Worm (Caenorhabditis elegans) whole organism, early embryonic: Measurements from ENCODE around the gene snt-1.
"Not testable (repeated sequence)": the region's sequence is repeated elsewhere in the genome, so short reads cannot be mapped to it uniquely, and the experiment has no call there.

ENCODE experiments used
- B0310.2 ChIP-seq: sonication (generic microtip); optimal IDR thresholded peaks from 2 replicates; lab custom pipeline; 2016; ENCODE audit warnings: mild to moderate bottlenecking, missing genetic modification characterization, missing compliant biosample characterization
- F13C5.2 ChIP-seq: sonication (generic microtip); optimal IDR thresholded peaks from 2 replicates; lab custom pipeline; 2017; ENCODE audit warnings: mild to moderate bottlenecking, missing genetic modification characterization, inconsistent platforms, missing compliant biosample characterization
- aly-1 ChIP-seq: sonication (generic microtip); optimal IDR thresholded peaks from 2 replicates; lab custom pipeline; 2016; ENCODE audit warnings: missing genetic modification characterization, missing compliant biosample characterization
- ama-1 ChIP-seq: fragments of 150-350 bp; optimal IDR thresholded peaks from 2 replicates; lab custom pipeline; 2014
- ceh-13 ChIP-seq: fragments of 200-800 bp; sonication (Bioruptor generic); optimal IDR thresholded peaks from 2 replicates; lab custom pipeline; 2018; ENCODE audit warnings: mild to moderate bottlenecking, missing genetic modification characterization, missing compliant biosample characterization
- ceh-36 ChIP-seq: sonication (generic microtip); optimal IDR thresholded peaks from 2 replicates; lab custom pipeline; 2016; ENCODE audit warnings: missing genetic modification characterization, inconsistent platforms, missing compliant biosample characterization
- ets-7 ChIP-seq: sonication (generic microtip); optimal IDR thresholded peaks from 2 replicates; lab custom pipeline; 2016; ENCODE audit warnings: missing genotype, missing genetic modification characterization, missing compliant biosample characterization
- flt-1 ChIP-seq: fragments of 200-800 bp; sonication (Bioruptor generic); IDR thresholded peaks from 2 replicates; pipeline ENCODE4 v1.3.6; 2022; ENCODE audit warnings: missing genetic modification characterization, missing compliant biosample characterization
- hmbx-1 ChIP-seq: sonication (generic microtip); optimal IDR thresholded peaks from 2 replicates; lab custom pipeline; 2016; ENCODE audit warnings: mild to moderate bottlenecking, missing genetic modification characterization, missing compliant biosample characterization
- hmg-4 ChIP-seq: fragments of 200-800 bp; sonication (Bioruptor generic); optimal IDR thresholded peaks from 2 replicates; lab custom pipeline; 2018; ENCODE audit warnings: mild to moderate bottlenecking, missing genetic modification characterization, missing compliant biosample characterization
- hnd-1 ChIP-seq: sonication (generic microtip); optimal IDR thresholded peaks from 2 replicates; lab custom pipeline; 2016; ENCODE audit warnings: missing genetic modification characterization, missing compliant biosample characterization
- pes-1 ChIP-seq: fragments of 200-800 bp; sonication (Bioruptor generic); IDR thresholded peaks from 2 replicates; pipeline ENCODE4 v1.3.6; 2022; ENCODE audit warnings: missing genetic modification reagents, missing genetic modification characterization, missing compliant biosample characterization
- scrt-1 ChIP-seq: fragments of 200-800 bp; sonication (Bioruptor generic); IDR thresholded peaks from 2 replicates; pipeline ENCODE4 v1.3.6; 2022; ENCODE audit warnings: missing genetic modification characterization, missing compliant biosample characterization
- sea-1 ChIP-seq: fragments of 200-800 bp; sonication (Bioruptor generic); conservative IDR thresholded peaks from 2 replicates; pipeline ENCODE4 v1.3.6; 2022; ENCODE audit warnings: missing genetic modification characterization, missing compliant biosample characterization
- tbx-11 ChIP-seq: fragments of 200-800 bp; sonication (Bioruptor generic); IDR thresholded peaks from 2 replicates; pipeline ENCODE4 v1.3.6; 2022; ENCODE audit warnings: missing genetic modification characterization, missing compliant biosample characterization
- tbx-37 ChIP-seq: fragments of 200-800 bp; sonication (Bioruptor generic); conservative IDR thresholded peaks from 2 replicates; pipeline ENCODE4 v1.3.6; 2022; ENCODE audit warnings: missing genetic modification reagents, missing genetic modification characterization, missing compliant biosample characterization
- tra-4 ChIP-seq: sonication (generic microtip); optimal IDR thresholded peaks from 2 replicates; lab custom pipeline; 2017; ENCODE audit warnings: missing genetic modification characterization, missing compliant biosample characterization

The snt-1 gene

DNA sequence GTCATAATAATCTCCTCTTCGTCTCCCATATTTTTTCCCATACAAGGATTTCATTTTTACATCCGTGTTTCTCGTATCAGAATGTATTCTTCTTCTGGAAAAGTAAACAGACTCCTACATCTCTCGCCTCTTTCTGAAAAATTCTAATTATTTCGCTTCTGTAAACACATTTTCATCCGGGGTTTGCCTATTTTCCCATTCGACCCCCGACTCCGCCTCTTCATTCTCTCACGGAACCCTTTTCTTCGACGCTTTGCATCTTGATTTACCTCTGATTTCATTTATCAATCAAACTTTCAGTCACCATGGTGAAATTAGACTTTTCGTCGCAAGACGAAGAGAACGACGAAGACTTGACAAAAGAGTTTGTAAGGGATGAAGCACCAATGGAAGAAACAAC lies at the start of gene snt-1:
TSS of gene snt-1 (plus strand) at position 301 of the 400 bp plus-strand sequence.
- TF ChIP-seq hmbx-1 (tag; lab: Kevin White, UChicago) (no peak), scrt-1 (GFP tag; lab: Robert Waterston, UW) (no peak), ceh-13 (no peak), tbx-11 (GFP tag; lab: Robert Waterston, UW) (no peak), F13C5.2 (tag; lab: Kevin White, UChicago) (no peak), hnd-1 (tag; lab: Kevin White, UChicago) (no peak), aly-1 (tag; lab: Kevin White, UChicago) (no peak), sea-1 (GFP tag; lab: Robert Waterston, UW) (no peak), ets-7 (no peak), ama-1 (no peak), B0310.2 (tag; lab: Kevin White, UChicago) (no peak), tra-4 (no peak), ceh-36 (no peak)

DNA sequence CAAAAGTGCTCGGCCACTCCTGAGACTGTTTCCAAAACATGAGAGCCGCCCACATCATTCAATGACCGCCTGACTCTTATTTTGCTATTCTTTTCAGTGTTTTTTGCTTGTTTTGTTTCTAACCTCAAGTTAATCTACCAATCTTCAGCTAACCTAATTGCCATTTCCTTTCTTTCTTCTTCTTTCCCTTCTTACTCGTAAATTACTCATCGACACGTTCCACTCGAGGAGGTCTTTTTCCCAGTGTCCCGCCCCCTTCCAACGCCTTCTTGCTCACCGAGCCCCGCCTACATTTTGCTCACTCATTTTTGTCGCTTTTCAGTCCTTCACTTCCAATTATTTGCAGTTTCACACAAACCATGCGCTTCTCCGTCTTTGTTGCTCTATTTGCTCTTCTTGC lies 46.0 kb upstream of the snt-1 start, which contains the start of gene nlp-50:
TSS of gene nlp-50 (plus strand) at position 301 of the 400 bp plus-strand sequence.
- no peak for TF ChIP-seq ceh-36
- TF ChIP-seq ets-7, result no peak
- TF ChIP-seq tra-4, result no peak
- TF ChIP-seq F13C5.2 (tag; lab: Kevin White, UChicago), result no peak
- TF ChIP-seq hmbx-1 (tag; lab: Kevin White, UChicago), result no peak
- no peak for TF ChIP-seq flt-1 (GFP tag; lab: Robert Waterston, UW)
- TF ChIP-seq tbx-11 (GFP tag; lab: Robert Waterston, UW), result no peak
- TF ChIP-seq hmg-4 (GFP tag; lab: Kevin White, UChicago), result no peak
- TF ChIP-seq tbx-37, result no peak
- no peak for TF ChIP-seq ceh-13
- TF ChIP-seq aly-1 (tag; lab: Kevin White, UChicago), result no peak
- no peak for TF ChIP-seq hnd-1 (tag; lab: Kevin White, UChicago)
- no peak for TF ChIP-seq scrt-1 (GFP tag; lab: Robert Waterston, UW)
- no peak for TF ChIP-seq B0310.2 (tag; lab: Kevin White, UChicago)
- TF ChIP-seq ama-1, result no peak

DNA sequence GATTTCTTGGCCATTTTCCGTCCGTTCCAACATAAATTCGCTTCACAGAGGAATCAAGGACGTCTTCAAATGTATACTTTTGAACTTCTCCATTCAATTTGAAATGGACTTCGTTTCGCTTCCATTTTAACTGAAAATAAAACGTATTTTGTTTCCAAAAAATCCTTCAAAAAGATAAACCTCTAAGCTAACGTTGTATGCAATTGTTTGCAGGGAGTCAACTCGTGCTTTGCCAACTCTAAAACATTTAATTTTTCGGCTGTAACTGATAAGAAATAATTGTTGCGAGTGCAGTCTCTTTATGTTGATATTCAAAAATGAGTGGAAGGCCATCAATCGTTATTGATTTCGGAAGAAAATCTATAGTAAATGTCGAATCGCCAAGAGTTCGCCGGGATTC lies 42.7 kb upstream of the snt-1 start, which contains the start of gene F41G3.18:
TSS of gene F41G3.18 (plus strand) at position 301 of the 400 bp plus-strand sequence.
- no peak for TF ChIP-seq tbx-11 (GFP tag; lab: Robert Waterston, UW)

DNA sequence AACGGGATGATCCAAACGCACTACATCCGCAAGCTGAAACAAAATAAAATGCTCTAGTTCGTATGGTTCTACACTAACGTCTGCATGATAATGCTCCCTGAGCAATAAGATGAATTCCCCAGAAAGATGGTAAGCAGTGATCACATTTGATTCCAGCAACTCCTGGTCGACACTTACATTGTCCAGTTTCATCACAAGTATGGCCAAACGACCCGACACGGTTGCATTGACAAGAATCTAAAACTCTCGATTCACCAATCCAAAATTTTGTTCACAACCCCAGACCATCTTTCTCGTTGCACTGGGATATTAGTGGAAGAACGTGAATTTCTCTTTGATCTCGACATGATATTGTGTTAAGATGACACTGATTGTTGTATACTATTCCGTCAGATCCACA lies 40.7 kb upstream of the snt-1 start:
- TF ChIP-seq scrt-1 (GFP tag; lab: Robert Waterston, UW) (0 out of 2 replicates have a peak, but pooled peaks have one; percentile 40), aly-1 (tag; lab: Kevin White, UChicago) (no peak), ets-7 (no peak)

DNA sequence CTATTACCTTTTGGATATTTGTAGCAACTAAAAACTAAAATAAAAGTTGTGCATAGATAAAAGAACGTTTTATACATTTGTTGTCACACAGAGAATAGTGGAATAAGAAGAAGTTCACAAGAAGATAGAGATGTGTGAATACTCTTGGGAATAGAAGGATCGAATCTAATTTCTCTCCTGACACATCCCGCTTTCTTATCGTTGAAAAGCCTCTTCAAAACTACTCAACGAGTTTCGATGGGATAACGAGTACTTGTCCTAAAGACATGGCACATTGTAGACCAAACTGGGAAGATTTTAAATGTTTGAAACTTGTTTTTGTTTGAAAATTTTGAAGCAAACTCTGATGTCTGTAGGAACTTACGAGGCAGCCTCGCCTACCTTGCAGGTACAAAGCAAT lies 38.3 kb upstream of the snt-1 start:
- TF ChIP-seq ceh-13 (no peak), sea-1 (GFP tag; lab: Robert Waterston, UW) (no peak), tbx-11 (GFP tag; lab: Robert Waterston, UW) (no peak), hmbx-1 (tag; lab: Kevin White, UChicago) (no peak), scrt-1 (GFP tag; lab: Robert Waterston, UW) (no peak), F13C5.2 (tag; lab: Kevin White, UChicago) (no peak), B0310.2 (tag; lab: Kevin White, UChicago) (no peak), aly-1 (tag; lab: Kevin White, UChicago) (no peak), tbx-37 (no peak), hmg-4 (GFP tag; lab: Kevin White, UChicago) (no peak), tra-4 (no peak)

DNA sequence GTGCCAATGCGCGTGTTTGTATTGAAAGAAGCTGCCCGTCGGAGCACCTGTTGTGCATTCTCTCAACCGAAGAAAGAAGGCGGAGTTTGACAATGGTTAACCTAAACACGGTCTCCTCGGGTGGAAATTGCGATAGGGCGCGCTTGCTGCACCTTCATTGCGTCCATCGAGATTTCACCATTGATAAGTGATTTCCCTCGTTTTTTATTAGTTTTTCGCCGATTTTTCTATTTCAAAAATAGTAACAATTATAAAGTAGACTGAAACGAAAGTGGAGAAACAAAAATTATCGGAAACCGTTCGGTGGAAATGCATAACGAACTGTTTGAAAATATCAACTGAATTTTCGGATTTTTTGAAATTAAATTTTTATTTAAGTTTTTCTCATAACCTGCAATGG lies 35.7 kb upstream of the snt-1 start, which contains the start of gene agr-1:
TSS of gene agr-1 (minus strand) at position 101 of the 400 bp plus-strand sequence.
- TF ChIP-seq scrt-1 (GFP tag; lab: Robert Waterston, UW); hnd-1 (tag; lab: Kevin White, UChicago); tra-4: not testable (repeated sequence)

DNA sequence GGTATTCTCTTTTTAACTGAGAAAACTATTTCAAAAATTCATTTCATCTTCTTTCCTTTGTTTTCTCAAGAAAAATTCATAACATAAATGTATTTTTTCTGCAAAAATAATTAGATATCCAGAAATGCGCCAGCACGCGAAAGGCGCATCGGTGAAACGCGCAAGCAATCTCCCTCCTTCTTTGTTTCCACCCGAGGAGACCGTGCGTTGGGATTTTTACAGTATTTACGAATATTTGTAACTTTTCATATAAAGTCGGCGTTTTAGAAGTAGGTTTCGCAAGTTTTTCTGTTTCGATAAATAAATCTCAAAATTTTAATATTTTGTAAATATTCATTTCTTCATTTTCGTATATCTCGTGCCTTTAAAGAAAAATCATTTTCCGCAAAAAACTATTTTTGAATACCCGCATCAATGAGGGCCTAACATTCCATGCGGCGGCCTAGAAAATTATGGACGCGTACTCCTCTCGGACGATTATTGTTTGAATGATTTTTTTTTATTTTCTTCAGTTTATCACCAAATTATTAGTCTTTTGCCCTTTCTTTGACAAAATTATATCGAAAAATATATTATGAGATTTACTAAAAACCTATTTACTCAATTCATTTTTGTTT lies 34.2 kb upstream of the snt-1 start, which contains the start of gene ssup-72:
TSS of gene ssup-72 (plus strand) at position 181 of the 617 bp plus-strand sequence.
- TF ChIP-seq hmbx-1 (tag; lab: Kevin White, UChicago), result no peak
- peak; percentile 35 for TF ChIP-seq hmg-4 (GFP tag; lab: Kevin White, UChicago)
- peak; percentile 75 for TF ChIP-seq tbx-37

DNA sequence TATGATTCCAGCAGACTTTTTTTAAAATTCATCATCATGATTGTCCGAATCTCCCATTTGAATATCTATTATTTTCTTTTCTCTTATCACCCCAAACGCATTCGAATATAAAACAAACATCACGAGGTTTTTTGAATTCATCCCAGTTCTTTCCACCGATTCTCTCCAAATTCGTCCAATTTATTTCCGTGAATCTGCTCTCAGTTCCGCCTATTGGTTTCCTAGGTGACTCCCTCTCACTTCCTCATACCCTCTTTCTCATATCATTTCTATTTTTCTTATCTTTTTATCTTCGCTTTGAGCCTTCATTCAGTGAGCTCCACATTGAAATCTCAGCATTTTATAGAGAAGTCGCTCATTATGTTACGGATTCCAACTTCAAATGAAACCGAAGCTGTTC lies 31.7 kb upstream of the snt-1 start, which contains the start of gene T13C2.7:
TSS of gene T13C2.7 (plus strand) at position 301 of the 400 bp plus-strand sequence.
- no peak for TF ChIP-seq aly-1 (tag; lab: Kevin White, UChicago)
- TF ChIP-seq tbx-11 (GFP tag; lab: Robert Waterston, UW), result no peak
- TF ChIP-seq flt-1 (GFP tag; lab: Robert Waterston, UW), result no peak
- TF ChIP-seq sea-1 (GFP tag; lab: Robert Waterston, UW), result no peak
- no peak for TF ChIP-seq scrt-1 (GFP tag; lab: Robert Waterston, UW)
- TF ChIP-seq hnd-1 (tag; lab: Kevin White, UChicago), result no peak
- no peak for TF ChIP-seq pes-1 (GFP tag; lab: Robert Waterston, UW)
- no peak for TF ChIP-seq hmg-4 (GFP tag; lab: Kevin White, UChicago)
- TF ChIP-seq F13C5.2 (tag; lab: Kevin White, UChicago), result no peak
- no peak for TF ChIP-seq ceh-36
- no peak for TF ChIP-seq hmbx-1 (tag; lab: Kevin White, UChicago)
- no peak for TF ChIP-seq ceh-13
- no peak for TF ChIP-seq ets-7
- no peak for TF ChIP-seq tra-4
- TF ChIP-seq ama-1, result no peak
- TF ChIP-seq B0310.2 (tag; lab: Kevin White, UChicago), result no peak
- TF ChIP-seq tbx-37, result no peak
